Worm (Caenorhabditis elegans): ENCODE measurements around the gene Y73B6BL.37.

DNA sequence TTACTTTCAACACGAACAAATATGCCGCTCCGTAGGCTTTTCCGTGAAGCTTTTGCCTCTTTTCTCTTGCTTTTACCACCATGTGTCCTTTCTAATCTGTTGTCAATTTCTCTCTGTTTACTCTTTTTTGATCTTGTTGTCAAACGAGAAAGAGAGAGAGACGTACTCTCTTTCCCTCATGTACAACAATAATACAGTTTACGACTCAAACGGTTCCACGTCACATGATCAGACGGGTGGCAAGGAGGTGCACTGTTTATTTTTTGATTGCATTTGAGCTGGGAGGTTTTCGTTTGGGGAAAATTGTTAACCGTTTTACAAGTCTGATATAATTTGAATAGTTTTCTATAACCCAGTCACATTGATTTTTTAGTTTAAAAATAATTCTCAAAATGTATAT is 13.7 kb downstream of the Y73B6BL.37 start:
- TF ChIP-seq unc-130 (GFP tag; optimal IDR thresholded peaks at IDR 0.05) (no peak), duxl-1 (tag; optimal IDR thresholded peaks at IDR 0.05; ENCODE audit: poor library complexity) (no peak), aly-2 (tag; optimal IDR thresholded peaks at IDR 0.05) (no peak), dpl-1 (GFP tag; optimal IDR thresholded peaks at IDR 0.05) (no peak), nhr-11 (tag; optimal IDR thresholded peaks at IDR 0.05) (no peak), attf-4 (tag; optimal IDR thresholded peaks at IDR 0.05) (no peak), mxl-2 (GFP tag; conservative IDR thresholded peaks at IDR 0.05) (no peak), mdl-1 (tag; optimal IDR thresholded peaks at IDR 0.05) (no peak), F10B5.3 (tag; optimal IDR thresholded peaks at IDR 0.05) (no peak), ces-1 (GFP tag; optimal IDR thresholded peaks at IDR 0.05) (no peak), lin-39 (tag; optimal IDR thresholded peaks at IDR 0.05) (no peak), Y48G9A.11 (GFP tag; IDR thresholded peaks at IDR 0.05) (no peak)
